Fruit fly (Drosophila melanogaster) Kc167 (cell line): ENCODE results near the gene CG16758.

Experiments used
- Myc ChIP-seq: fragments of >200 bp; optimal IDR thresholded peaks from 2 replicates; lab custom pipeline; 2017; ENCODE audit warnings: missing external identifiers
- Sin3A ChIP-seq: fragments of >200 bp; optimal IDR thresholded peaks from 2 replicates; lab custom pipeline; 2018; ENCODE audit warnings: missing external identifiers
- h ChIP-seq: fragments of >200 bp; optimal IDR thresholded peaks from 3 replicates; lab custom pipeline; 2018; ENCODE audit warnings: missing external identifiers
- insv ChIP-seq: fragments of >200 bp; optimal IDR thresholded peaks from 3 replicates; lab custom pipeline; 2018; ENCODE audit warnings: missing external identifiers
- psq ChIP-seq: fragments of >200 bp; optimal IDR thresholded peaks from 2 replicates; lab custom pipeline; 2017; ENCODE audit warnings: missing external identifiers
- ttk ChIP-seq: sonication (Bioruptor generic); optimal IDR thresholded peaks from 2 replicates; lab custom pipeline; 2017; ENCODE audit warnings: missing external identifiers

dm6 chr3L:2480470-2480869 lies 22.9 kb downstream of the CG16758 start:
- TF ChIP-seq h (lab: Kevin White, UChicago), result no peak
- no peak for TF ChIP-seq Myc (lab: Kevin White, UChicago)
- TF ChIP-seq ttk (lab: Kevin White, UChicago), result no peak
- no peak for TF ChIP-seq psq (lab: Kevin White, UChicago)
- no peak for TF ChIP-seq insv (lab: Kevin White, UChicago)
- TF ChIP-seq Sin3A (lab: Kevin White, UChicago), result no peak
